Fruit fly (Drosophila melanogaster) whole organism, adult: ENCODE measurements around the gene CG7646.

Experiments
- CG11617 ChIP-seq: fragments of 200-800 bp; sonication (Bioruptor generic); optimal IDR thresholded peaks from 2 replicates; lab custom pipeline; 2017; ENCODE audit warnings: mild to moderate bottlenecking, missing biosample characterization, missing genetic modification reagents, missing genetic modification characterization
- CG12768 ChIP-seq: fragments of 200-800 bp; sonication (Bioruptor generic); optimal IDR thresholded peaks from 2 replicates; lab custom pipeline; 2017; ENCODE audit warnings: missing biosample characterization, missing genetic modification characterization, mild to moderate bottlenecking, moderate library complexity, missing genetic modification reagents
- CG1620 ChIP-seq: fragments of 200-800 bp; sonication (Bioruptor generic); optimal IDR thresholded peaks from 2 replicates; lab custom pipeline; 2016; ENCODE audit warnings: missing biosample characterization, missing genetic modification characterization
- CG33017 ChIP-seq: fragments of 200-800 bp; sonication (Bioruptor generic); optimal IDR thresholded peaks from 2 replicates; lab custom pipeline; 2018; ENCODE audit warnings: missing biosample characterization, mild to moderate bottlenecking, missing genetic modification characterization, moderate library complexity
- CG5204 ChIP-seq: fragments of 200-800 bp; sonication (Bioruptor generic); optimal IDR thresholded peaks from 2 replicates; lab custom pipeline; 2016; ENCODE audit warnings: missing biosample characterization, missing genetic modification characterization
- CG7101 ChIP-seq: fragments of 200-800 bp; sonication (Bioruptor generic); optimal IDR thresholded peaks from 2 replicates; lab custom pipeline; 2018; ENCODE audit warnings: missing biosample characterization, mild to moderate bottlenecking, missing genetic modification characterization, moderate library complexity
- Clk ChIP-seq: fragments of 200-800 bp; sonication (Bioruptor generic); optimal IDR thresholded peaks from 2 replicates; lab custom pipeline; 2017; ENCODE audit warnings: missing biosample characterization, missing genetic modification characterization
- Crg-1 ChIP-seq: fragments of 200-800 bp; sonication (Bioruptor generic); optimal IDR thresholded peaks from 2 replicates; lab custom pipeline; 2016; ENCODE audit warnings: missing biosample characterization, missing genetic modification characterization
- Hr96 ChIP-seq: fragments of 200-800 bp; sonication (Bioruptor generic); optimal IDR thresholded peaks from 2 replicates; lab custom pipeline; 2016; ENCODE audit warnings: missing biosample characterization, missing genetic modification characterization
- Mnt ChIP-seq: fragments of 200-800 bp; sonication (Bioruptor generic); optimal IDR thresholded peaks from 2 replicates; lab custom pipeline; 2016; ENCODE audit warnings: missing biosample characterization, mild to moderate bottlenecking, missing genetic modification characterization
- kay ChIP-seq: fragments of 200-800 bp; sonication (Bioruptor generic); peaks from one replicate; lab custom pipeline; 2016; ENCODE audit warnings: missing biosample characterization, missing genetic modification characterization, borderline replicate concordance
- ovo ChIP-seq: fragments of 200-800 bp; sonication (Bioruptor generic); optimal IDR thresholded peaks from 2 replicates; lab custom pipeline; 2016; ENCODE audit warnings: missing biosample characterization, missing genetic modification characterization
- tj ChIP-seq: fragments of 200-800 bp; sonication (Bioruptor generic); optimal IDR thresholded peaks from 3 replicates; lab custom pipeline; 2017; ENCODE audit warnings: missing biosample characterization, mild to moderate bottlenecking, missing genetic modification characterization, moderate library complexity
- toe ChIP-seq: fragments of 200-800 bp; sonication (Bioruptor generic); optimal IDR thresholded peaks from 2 replicates; lab custom pipeline; 2016; ENCODE audit warnings: missing biosample characterization, missing genetic modification characterization

dm6 chr3L:20004442-20004869 is 12.8 kb downstream of the CG7646 start:
- TF ChIP-seq tj (GFP tag; lab: Kevin White, UChicago) = no peak
- TF ChIP-seq ovo (GFP tag; lab: Kevin White, UChicago) = no peak
- TF ChIP-seq CG11617 (GFP tag; lab: Kevin White, UChicago) = no peak
- no peak for TF ChIP-seq kay (GFP tag; lab: Kevin White, UChicago)
- no peak for TF ChIP-seq CG5204
- no peak for TF ChIP-seq Crg-1 (GFP tag; lab: Kevin White, UChicago)
- no peak for TF ChIP-seq Mnt
- TF ChIP-seq CG7101 (tag; lab: Kevin White, UChicago) = no peak
- TF ChIP-seq Hr96 (GFP tag; lab: Kevin White, UChicago) = no peak
- no peak for TF ChIP-seq Clk (GFP tag; lab: Kevin White, UChicago)
- no peak for TF ChIP-seq CG1620 (GFP tag; lab: Kevin White, UChicago)
- TF ChIP-seq CG12768 (GFP tag; lab: Kevin White, UChicago) = no peak
- TF ChIP-seq toe (GFP tag; lab: Kevin White, UChicago) = no peak
- TF ChIP-seq CG33017 = no peak
